Fruit fly (Drosophila melanogaster): ENCODE data around the gene CG5151.

Gene CG5151

dm6 chr3L:16182633-16183462, 18.3 kb upstream of the CG5151 start:
- no peak for TF ChIP-seq pan (optimal IDR thresholded peaks at IDR 0.05)
- no peak for TF ChIP-seq Dll (optimal IDR thresholded peaks at IDR 0.05)
- TF ChIP-seq usp (GFP tag; optimal IDR thresholded peaks at IDR 0.05) = no peak
- TF ChIP-seq CG8478 (optimal IDR thresholded peaks at IDR 0.05) = no peak
- no peak for TF ChIP-seq psq (optimal IDR thresholded peaks at IDR 0.05)
- TF ChIP-seq EcR (GFP tag; optimal IDR thresholded peaks at IDR 0.05) = no peak

dm6 chr3L:16181330-16181830, 16.9 kb upstream of the CG5151 start:
- TF ChIP-seq pan (optimal IDR thresholded peaks at IDR 0.05) (no peak), Dll (optimal IDR thresholded peaks at IDR 0.05) (no peak), usp (GFP tag; optimal IDR thresholded peaks at IDR 0.05) (no peak), CG8478 (optimal IDR thresholded peaks at IDR 0.05) (no peak), psq (optimal IDR thresholded peaks at IDR 0.05) (no peak), EcR (GFP tag; optimal IDR thresholded peaks at IDR 0.05) (no peak)

dm6 chr3L:16178433-16178832, 13.9 kb upstream of the CG5151 start:
- no peak for TF ChIP-seq psq (optimal IDR thresholded peaks at IDR 0.05)
- no peak for TF ChIP-seq CG8478 (optimal IDR thresholded peaks at IDR 0.05)
- no peak for TF ChIP-seq pan (optimal IDR thresholded peaks at IDR 0.05)
- no peak for TF ChIP-seq Dll (optimal IDR thresholded peaks at IDR 0.05)

dm6 chr3L:16177751-16178150, 13.2 kb upstream of the CG5151 start:
- TF ChIP-seq psq (optimal IDR thresholded peaks at IDR 0.05) = no peak
- TF ChIP-seq usp (GFP tag; optimal IDR thresholded peaks at IDR 0.05) = no peak
- TF ChIP-seq pan (optimal IDR thresholded peaks at IDR 0.05) = peak; percentile 94
- TF ChIP-seq EcR (GFP tag; optimal IDR thresholded peaks at IDR 0.05) = no peak

dm6 chr3L:16177309-16177708, 12.8 kb upstream of the CG5151 start:
- TF ChIP-seq CG8478 (optimal IDR thresholded peaks at IDR 0.05) (no peak), psq (optimal IDR thresholded peaks at IDR 0.05) (no peak), Dll (optimal IDR thresholded peaks at IDR 0.05) (no peak), EcR (GFP tag; optimal IDR thresholded peaks at IDR 0.05) (no peak), pan (optimal IDR thresholded peaks at IDR 0.05) (no peak), usp (GFP tag; optimal IDR thresholded peaks at IDR 0.05) (no peak)

- TF ChIP-seq usp (GFP tag; optimal IDR thresholded peaks at IDR 0.05) = no peak
- no peak for TF ChIP-seq Dll (optimal IDR thresholded peaks at IDR 0.05)
- TF ChIP-seq pan (optimal IDR thresholded peaks at IDR 0.05) = no peak
- no peak for TF ChIP-seq psq (optimal IDR thresholded peaks at IDR 0.05)
- TF ChIP-seq CG8478 (optimal IDR thresholded peaks at IDR 0.05) = no peak
- no peak for TF ChIP-seq EcR (GFP tag; optimal IDR thresholded peaks at IDR 0.05)
These were observed 12.0 kb upstream of the CG5151 start for dm6 chr3L:16176492-16176891.

- TF ChIP-seq psq (optimal IDR thresholded peaks at IDR 0.05) (no peak), CG8478 (optimal IDR thresholded peaks at IDR 0.05) (no peak), EcR (GFP tag; optimal IDR thresholded peaks at IDR 0.05) (no peak), Dll (optimal IDR thresholded peaks at IDR 0.05) (no peak), usp (GFP tag; optimal IDR thresholded peaks at IDR 0.05) (no peak), pan (optimal IDR thresholded peaks at IDR 0.05) (no peak)
These were observed 11.2 kb upstream of the CG5151 start for dm6 chr3L:16175628-16176263.

dm6 chr3L:16174778-16175177, 10.3 kb upstream of the CG5151 start:
- no peak for TF ChIP-seq pan (optimal IDR thresholded peaks at IDR 0.05)
- TF ChIP-seq CG8478 (optimal IDR thresholded peaks at IDR 0.05) = no peak
- TF ChIP-seq usp (GFP tag; optimal IDR thresholded peaks at IDR 0.05) = no peak
- TF ChIP-seq EcR (GFP tag; optimal IDR thresholded peaks at IDR 0.05) = no peak
- TF ChIP-seq Dll (optimal IDR thresholded peaks at IDR 0.05) = no peak

- no peak for TF ChIP-seq CG8478 (optimal IDR thresholded peaks at IDR 0.05)
- TF ChIP-seq Dll (optimal IDR thresholded peaks at IDR 0.05) = peak; percentile 20
These were observed 9.5 kb upstream of the CG5151 start for dm6 chr3L:16173818-16174601.

dm6 chr3L:16172809-16173276, 8.3 kb upstream of the CG5151 start:
- TF ChIP-seq psq (optimal IDR thresholded peaks at IDR 0.05) (no peak), CG8478 (optimal IDR thresholded peaks at IDR 0.05) (no peak), usp (GFP tag; optimal IDR thresholded peaks at IDR 0.05) (no peak), pan (optimal IDR thresholded peaks at IDR 0.05) (no peak), EcR (GFP tag; optimal IDR thresholded peaks at IDR 0.05) (no peak), Dll (optimal IDR thresholded peaks at IDR 0.05) (no peak)

- TF ChIP-seq pan (optimal IDR thresholded peaks at IDR 0.05) (no peak), usp (GFP tag; optimal IDR thresholded peaks at IDR 0.05) (no peak), EcR (GFP tag; optimal IDR thresholded peaks at IDR 0.05) (no peak)
These were observed 7.9 kb upstream of the CG5151 start for dm6 chr3L:16172381-16172780.

- TF ChIP-seq Dll (optimal IDR thresholded peaks at IDR 0.05) (no peak), usp (GFP tag; optimal IDR thresholded peaks at IDR 0.05) (no peak), pan (optimal IDR thresholded peaks at IDR 0.05) (no peak), CG8478 (optimal IDR thresholded peaks at IDR 0.05) (no peak)
These were observed 6.8 kb upstream of the CG5151 start, which contains the start of gene CG33795 for dm6 chr3L:16171280-16171679. TSS of gene CG33795 (minus strand) at chr3L:16171380.
